Worm (Caenorhabditis elegans) whole organism, mixed stage, embryonic: ENCODE data around the gene nlp-78.

Experiments
- blmp-1 ChIP-seq: fragments of 150-350 bp; optimal IDR thresholded peaks from 2 replicates; lab custom pipeline; 2014; ENCODE audit warnings: missing biosample characterization, missing genetic modification characterization
- mep-1 ChIP-seq: fragments of 150-350 bp; optimal IDR thresholded peaks from 2 replicates; lab custom pipeline; 2017; ENCODE audit warnings: missing biosample characterization, missing genetic modification reagents, missing genetic modification characterization, inconsistent platforms
- nhr-12 ChIP-seq: fragments of 150-350 bp; optimal IDR thresholded peaks from 2 replicates; lab custom pipeline; 2014; ENCODE audit warnings: missing biosample characterization, missing genetic modification characterization
- nhr-237 ChIP-seq: fragments of 150-350 bp; optimal IDR thresholded peaks from 2 replicates; lab custom pipeline; 2014; ENCODE audit warnings: missing biosample characterization, missing genetic modification characterization
- snpc-4 ChIP-seq: fragments of 150-350 bp; optimal IDR thresholded peaks from 2 replicates; lab custom pipeline; 2014; ENCODE audit warnings: missing biosample characterization, missing genetic modification characterization

- no peak for TF ChIP-seq nhr-237 (tag; lab: Kevin White, UChicago)
- no peak for TF ChIP-seq nhr-12
- TF ChIP-seq mep-1 (tag; lab: Kevin White, UChicago): no peak
- TF ChIP-seq snpc-4 (tag; lab: Kevin White, UChicago): no peak
- no peak for TF ChIP-seq blmp-1 (tag; lab: Kevin White, UChicago)
Measured at ce11 chrII:9145961-9146360, 10.0 kb downstream of the nlp-78 start, which contains the start of gene W07A12.4.
